Fruit fly (Drosophila melanogaster): ENCODE data around the gene CG4098.

Gene CG4098

dm6 chr3L:16642088-16642507 is 33.0 kb upstream of the CG4098 start (continued):
- TF ChIP-seq Doc2 (GFP tag; IDR thresholded peaks at IDR 0.05): no peak
- no peak for TF ChIP-seq CG10959 (GFP tag; IDR thresholded peaks at IDR 0.05)
- TF ChIP-seq fu2 (GFP tag; optimal IDR thresholded peaks at IDR 0.05): no peak
- TF ChIP-seq lola (GFP tag; optimal IDR thresholded peaks at IDR 0.05): peak in 1 of 3 experiments; percentile 85
- TF ChIP-seq unpg (GFP tag; optimal IDR thresholded peaks at IDR 0.05): peak; percentile 33
- no peak for TF ChIP-seq CG11085 (GFP tag; IDR thresholded peaks at IDR 0.05)
- peak; percentile 39; the same call in 1 of the 2 replicates for TF ChIP-seq Xrp1 (GFP tag; IDR thresholded peaks at IDR 0.05)
- no peak for TF ChIP-seq CG17186 (GFP tag; optimal IDR thresholded peaks at IDR 0.05)
- peak; percentile 63 for TF ChIP-seq Xbp1 (GFP tag; optimal IDR thresholded peaks at IDR 0.05)
- peak; percentile 23 for TF ChIP-seq CG30020 (tag; optimal IDR thresholded peaks at IDR 0.05)
- TF ChIP-seq CG15601 (tag; optimal IDR thresholded peaks at IDR 0.05): peak; percentile 78
- TF ChIP-seq CG10654 (GFP tag; optimal IDR thresholded peaks at IDR 0.05): peak; percentile 13
- peak; percentile 5 for TF ChIP-seq Dek (tag; optimal IDR thresholded peaks at IDR 0.05)
- TF ChIP-seq CG6689 (GFP tag; IDR thresholded peaks at IDR 0.05): peak; percentile 52
- TF ChIP-seq CG17359 (tag; optimal IDR thresholded peaks at IDR 0.05): peak; percentile 62
- peak; percentile 33 to 66 for TF ChIP-seq chif (GFP tag; optimal IDR thresholded peaks at IDR 0.05)
- peak; percentile 21 for TF ChIP-seq CG12104 (GFP tag; optimal IDR thresholded peaks at IDR 0.05)
- TF ChIP-seq twi (tag; optimal IDR thresholded peaks at IDR 0.05): peak; percentile 28
- TF ChIP-seq lilli (GFP tag; optimal IDR thresholded peaks at IDR 0.05): no peak
- TF ChIP-seq gem (tag; optimal IDR thresholded peaks at IDR 0.05): peak; percentile 80
- 0 out of 2 replicates have a peak, but pooled peaks have one; percentile 22 for TF ChIP-seq CG32767 (GFP tag; IDR thresholded peaks at IDR 0.05)
- TF ChIP-seq D19A (tag; optimal IDR thresholded peaks at IDR 0.05): peak; percentile 65
- peak; percentile 23 for TF ChIP-seq Med (GFP tag)
- peak; percentile 39; the same call in 1 of the 3 replicates for TF ChIP-seq CG7357 (GFP tag; IDR thresholded peaks at IDR 0.05)
- peak; percentile 78 for TF ChIP-seq CG17829 (tag; optimal IDR thresholded peaks at IDR 0.05)
- TF ChIP-seq Nf-YB (GFP tag; optimal IDR thresholded peaks at IDR 0.05): peak; percentile 50
- no peak for TF ChIP-seq onecut (GFP tag; IDR thresholded peaks at IDR 0.05)
- TF ChIP-seq Abd-B (GFP tag; optimal IDR thresholded peaks at IDR 0.05): peak; percentile 54
- peak; percentile 74 for TF ChIP-seq ATbp (GFP tag; optimal IDR thresholded peaks at IDR 0.05)
- peak; percentile 18 for TF ChIP-seq CG18476 (GFP tag; optimal IDR thresholded peaks at IDR 0.05)
- TF ChIP-seq CG15269 (tag; optimal IDR thresholded peaks at IDR 0.05): peak; percentile 38
- peak; percentile 81 for TF ChIP-seq CG30403 (GFP tag; optimal IDR thresholded peaks at IDR 0.05)
- TF ChIP-seq CG11723 (GFP tag; optimal IDR thresholded peaks at IDR 0.05): peak; percentile 36
- TF ChIP-seq CG8359 (GFP tag; optimal IDR thresholded peaks at IDR 0.05; ENCODE audit: borderline replicate concordance): peak; percentile 31
- peak; percentile 9 for TF ChIP-seq kah (GFP tag; optimal IDR thresholded peaks at IDR 0.05)
- TF ChIP-seq CG31441 (GFP tag; IDR thresholded peaks at IDR 0.05): peak; percentile 87
- no peak for TF ChIP-seq gsb (GFP tag; IDR thresholded peaks at IDR 0.05)
- TF ChIP-seq CG30431 (GFP tag; optimal IDR thresholded peaks at IDR 0.05): peak; percentile 60
- peak; percentile 94 for TF ChIP-seq sens (GFP tag)
- peak; percentile 63; the same call in 1 of the 3 replicates for TF ChIP-seq zfh1 (GFP tag; IDR thresholded peaks at IDR 0.05)
- TF ChIP-seq CG18262 (tag; optimal IDR thresholded peaks at IDR 0.05): peak; percentile 92
- TF ChIP-seq trem (tag; optimal IDR thresholded peaks at IDR 0.05): peak; percentile 27
- TF ChIP-seq CG1024 (GFP tag; IDR thresholded peaks at IDR 0.05): no peak
- TF ChIP-seq tin (GFP tag; optimal IDR thresholded peaks at IDR 0.05): peak; percentile 74
- TF ChIP-seq run (tag; optimal IDR thresholded peaks at IDR 0.05): peak; percentile 11
- TF ChIP-seq CG12659 (GFP tag; optimal IDR thresholded peaks at IDR 0.05): peak; percentile 57
- TF ChIP-seq Sry-δ (GFP tag; optimal IDR thresholded peaks at IDR 0.05): no peak
- TF ChIP-seq fd64A (GFP tag; optimal IDR thresholded peaks at IDR 0.05): peak; percentile 11
- peak; percentile 27 for TF ChIP-seq Max (GFP tag; optimal IDR thresholded peaks at IDR 0.05)
- peak; percentile 30 for TF ChIP-seq PHDP (tag; optimal IDR thresholded peaks at IDR 0.05)
- TF ChIP-seq slou (GFP tag; optimal IDR thresholded peaks at IDR 0.05): peak; percentile 15
